Fruit fly (Drosophila melanogaster): ENCODE results near the gene stas.

stas gene

dm6 chrX:17625833-17626232 is 1.9 kb downstream of the stas start:
- TF ChIP-seq CTCF (optimal IDR thresholded peaks at IDR 0.05), result no peak
- no peak for TF ChIP-seq CG8478 (optimal IDR thresholded peaks at IDR 0.05)

- no peak for TF ChIP-seq CTCF (optimal IDR thresholded peaks at IDR 0.05)
Measured at dm6 chrX:17624983-17625401, 2.7 kb downstream of the stas start.

- no peak for TF ChIP-seq CTCF (optimal IDR thresholded peaks at IDR 0.05)
Measured at dm6 chrX:17624223-17624982, 3.3 kb downstream of the stas start.

dm6 chrX:17622187-17622586 is 5.5 kb downstream of the stas start:
- TF ChIP-seq CTCF (optimal IDR thresholded peaks at IDR 0.05), result no peak
- TF ChIP-seq CG8478 (optimal IDR thresholded peaks at IDR 0.05), result no peak

- TF ChIP-seq CG8478 (optimal IDR thresholded peaks at IDR 0.05) (no peak), CTCF (optimal IDR thresholded peaks at IDR 0.05) (no peak)
Measured at dm6 chrX:17611455-17611854, 16.2 kb downstream of the stas start.

dm6 chrX:17602466-17602865 is 25.2 kb downstream of the stas start:
- TF ChIP-seq CTCF (optimal IDR thresholded peaks at IDR 0.05), result no peak
- no peak for TF ChIP-seq CG8478 (optimal IDR thresholded peaks at IDR 0.05)

dm6 chrX:17599330-17599729 is 28.4 kb downstream of the stas start, which contains the start of gene X11L:
X11L (plus strand) TSS chrX:17599608.
- TF ChIP-seq CTCF (optimal IDR thresholded peaks at IDR 0.05), result no peak
- no peak for TF ChIP-seq CG8478 (optimal IDR thresholded peaks at IDR 0.05)

- no peak for TF ChIP-seq CG8478 (optimal IDR thresholded peaks at IDR 0.05)
- TF ChIP-seq CTCF (optimal IDR thresholded peaks at IDR 0.05), result no peak
Measured at dm6 chrX:17597622-17598021, 30.1 kb downstream of the stas start.

- no peak for TF ChIP-seq CG8478 (optimal IDR thresholded peaks at IDR 0.05)
- no peak for TF ChIP-seq CTCF (optimal IDR thresholded peaks at IDR 0.05)
Measured at dm6 chrX:17595822-17596221, 31.9 kb downstream of the stas start.

dm6 chrX:17594745-17595144 is 33.0 kb downstream of the stas start:
- TF ChIP-seq CTCF (optimal IDR thresholded peaks at IDR 0.05) (no peak), CG8478 (optimal IDR thresholded peaks at IDR 0.05) (no peak)

dm6 chrX:17588565-17588964 is 39.1 kb downstream of the stas start, which contains the start of gene CG12992:
CG12992 (plus strand) TSS chrX:17588865.
- TF ChIP-seq CTCF (optimal IDR thresholded peaks at IDR 0.05) (no peak), CG8478 (optimal IDR thresholded peaks at IDR 0.05) (no peak)

dm6 chrX:17588134-17588533 is 39.6 kb downstream of the stas start:
- TF ChIP-seq CG8478 (optimal IDR thresholded peaks at IDR 0.05), result no peak
- TF ChIP-seq CTCF (optimal IDR thresholded peaks at IDR 0.05), result no peak

- TF ChIP-seq CG8478 (optimal IDR thresholded peaks at IDR 0.05), result no peak
- TF ChIP-seq CTCF (optimal IDR thresholded peaks at IDR 0.05), result peak; percentile 58 to 72
Measured at dm6 chrX:17585892-17586291, 41.8 kb downstream of the stas start.

dm6 chrX:17583706-17584105 is 44.0 kb downstream of the stas start:
- no peak for TF ChIP-seq CG8478 (optimal IDR thresholded peaks at IDR 0.05)
- TF ChIP-seq CTCF (optimal IDR thresholded peaks at IDR 0.05), result no peak

- no peak for TF ChIP-seq CTCF (optimal IDR thresholded peaks at IDR 0.05)
- TF ChIP-seq CG8478 (optimal IDR thresholded peaks at IDR 0.05), result no peak
Measured at dm6 chrX:17582650-17583049, 45.0 kb downstream of the stas start.

dm6 chrX:17581606-17582281 is 46.0 kb downstream of the stas start:
- TF ChIP-seq CTCF (optimal IDR thresholded peaks at IDR 0.05) (no peak), CG8478 (optimal IDR thresholded peaks at IDR 0.05) (no peak)
